Fruit fly (Drosophila melanogaster) Kc167 (cell line): Measurements from ENCODE around the gene hoip.

Experiments used
- psq ChIP-seq: fragments of >200 bp; optimal IDR thresholded peaks from 2 replicates; lab custom pipeline; 2017; ENCODE audit warnings: missing external identifiers
- ttk ChIP-seq: sonication (Bioruptor generic); optimal IDR thresholded peaks from 2 replicates; lab custom pipeline; 2017; ENCODE audit warnings: missing external identifiers

DNA sequence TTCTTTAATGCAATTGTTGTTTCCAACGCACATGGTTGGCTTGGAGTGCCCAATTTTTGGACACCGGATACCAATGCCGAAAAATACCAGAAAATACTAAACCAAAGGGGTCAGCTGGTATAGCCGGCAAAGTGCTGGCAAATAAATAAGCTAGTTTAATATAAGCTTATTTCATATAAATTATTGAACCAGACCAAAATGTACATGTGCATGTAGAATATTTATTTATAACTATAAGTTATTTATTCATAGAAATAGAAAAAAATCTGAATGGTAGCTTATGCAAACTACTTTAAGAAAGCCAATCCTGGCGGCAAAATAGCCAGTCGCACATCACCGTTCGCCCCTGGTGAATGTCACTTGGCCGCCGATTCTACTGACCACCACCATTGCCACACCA, 863 bp downstream of the hoip start, which contains the start of gene pelo:
- TF ChIP-seq psq (lab: Kevin White, UChicago) = no peak
- no peak for TF ChIP-seq ttk (lab: Kevin White, UChicago)
